Worm (Caenorhabditis elegans) whole organism, young adult: ENCODE measurements around the gene oac-48.
"Not testable (repeated sequence)": the region's sequence is repeated elsewhere in the genome, so short reads cannot be mapped to it uniquely, and the experiment has no call there.

Experiments used
- C06A6.2 ChIP-seq: fragments of 200-800 bp; sonication (Bioruptor generic); conservative IDR thresholded peaks from 2 replicates; pipeline ENCODE4 v1.3.6; 2022; ENCODE audit warnings: missing genetic modification characterization, missing compliant biosample characterization
- F10E7.11 ChIP-seq: sonication (generic microtip); optimal IDR thresholded peaks from 2 replicates; lab custom pipeline; 2017; ENCODE audit warnings: mild to moderate bottlenecking, missing genetic modification characterization, moderate library complexity, missing compliant biosample characterization
- F22D6.2 ChIP-seq: sonication (generic microtip); optimal IDR thresholded peaks from 2 replicates; lab custom pipeline; 2016; ENCODE audit warnings: mild to moderate bottlenecking, missing genetic modification characterization, missing compliant biosample characterization
- Y53F4B.3 ChIP-seq: fragments of 200-800 bp; sonication (Bioruptor generic); IDR thresholded peaks from 2 replicates; pipeline ENCODE4 v1.3.6; 2022; ENCODE audit warnings: missing genetic modification reagents, missing genetic modification characterization, missing compliant biosample characterization
- Y56A3A.18 ChIP-seq: fragments of 200-800 bp; sonication (Bioruptor generic); IDR thresholded peaks from 2 replicates; pipeline ENCODE4 v1.3.6; 2022; ENCODE audit warnings: missing genetic modification reagents, missing genetic modification characterization, missing compliant biosample characterization
- Y67H2A.10 ChIP-seq: fragments of 200-800 bp; sonication (Bioruptor generic); conservative IDR thresholded peaks from 2 replicates; pipeline ENCODE4 v1.3.6; 2022; ENCODE audit warnings: missing genetic modification reagents, missing genetic modification characterization, missing compliant biosample characterization
- Y79H2A.3 ChIP-seq: fragments of 200-800 bp; sonication (Bioruptor generic); conservative IDR thresholded peaks from 2 replicates; pipeline ENCODE4 v1.3.6; 2022; ENCODE audit warnings: missing genetic modification reagents, missing genetic modification characterization, missing compliant biosample characterization
- aptf-3 ChIP-seq: fragments of 200-800 bp; sonication (Bioruptor generic); IDR thresholded peaks from 2 replicates; pipeline ENCODE4 v1.3.6; 2022; ENCODE audit warnings: missing genetic modification characterization, missing compliant biosample characterization
- attf-6 ChIP-seq: fragments of 200-800 bp; sonication (Bioruptor generic); IDR thresholded peaks from 2 replicates; pipeline ENCODE4 v1.3.6; 2022; ENCODE audit warnings: missing genetic modification reagents, missing genetic modification characterization, missing compliant biosample characterization
- cebp-1 ChIP-seq, 2 experiments: fragments of 200-800 bp in 1 of 2; sonication (Bioruptor generic) in 1 of 2; sonication (generic microtip) in 1 of 2; IDR thresholded peaks in 1 of 2; optimal IDR thresholded peaks in 1 of 2; 2 replicates each; pipeline versions ENCODE4 v1.3.6 to Lab custom; 2017 to 2022; ENCODE audit warnings: missing compliant biosample characterization in 2 of 2, missing genetic modification characterization in 2 of 2, mild to moderate bottlenecking in 1 of 2, missing genetic modification reagents in 1 of 2, moderate library complexity in 1 of 2
- ceh-100 ChIP-seq: fragments of 200-800 bp; sonication (Bioruptor generic); IDR thresholded peaks from 2 replicates; pipeline ENCODE4 v1.3.6; 2022; ENCODE audit warnings: missing genetic modification reagents, missing genetic modification characterization, missing compliant biosample characterization
- ceh-40 ChIP-seq: fragments of 200-800 bp; sonication (Bioruptor generic); IDR thresholded peaks from 2 replicates; pipeline ENCODE4 v1.3.6; 2022; ENCODE audit warnings: missing genetic modification characterization, missing compliant biosample characterization
- dpl-1 ChIP-seq: fragments of 150-350 bp; optimal IDR thresholded peaks from 2 replicates; lab custom pipeline; 2014; ENCODE audit warnings: missing biosample characterization, missing genetic modification reagents, missing genetic modification characterization
- egrh-3 ChIP-seq: fragments of 200-800 bp; sonication (Bioruptor generic); IDR thresholded peaks from 2 replicates; pipeline ENCODE4 v1.3.6; 2022; ENCODE audit warnings: missing genetic modification reagents, missing genetic modification characterization, missing compliant biosample characterization
- ekl-4 ChIP-seq: fragments of 200-800 bp; sonication (Bioruptor generic); IDR thresholded peaks from 2 replicates; pipeline ENCODE4 v1.3.6; 2022; ENCODE audit warnings: missing genetic modification reagents, missing genetic modification characterization, missing compliant biosample characterization
- fkh-3 ChIP-seq: sonication (generic microtip); optimal IDR thresholded peaks from 2 replicates; lab custom pipeline; 2016; ENCODE audit warnings: mild to moderate bottlenecking, missing genetic modification characterization, missing compliant biosample characterization
- hlh-12 ChIP-seq: sonication (generic microtip); optimal IDR thresholded peaks from 2 replicates; lab custom pipeline; 2016; ENCODE audit warnings: missing genetic modification characterization, missing compliant biosample characterization
- hmg-1.2 ChIP-seq: fragments of 200-800 bp; sonication (Bioruptor generic); IDR thresholded peaks from 2 replicates; pipeline ENCODE4 v1.3.6; 2022; ENCODE audit warnings: missing genetic modification reagents, missing genetic modification characterization, missing compliant biosample characterization
- hrde-1 ChIP-seq: sonication (generic microtip); optimal IDR thresholded peaks from 2 replicates; lab custom pipeline; 2016; ENCODE audit warnings: missing genetic modification characterization, mild to moderate bottlenecking, missing compliant biosample characterization, moderate library complexity, missing genotype, missing genetic modification reagents, borderline replicate concordance
- hsf-1 ChIP-seq: fragments of 200-800 bp; sonication (Bioruptor generic); IDR thresholded peaks from 2 replicates; pipeline ENCODE4 v1.3.6; 2022; ENCODE audit warnings: missing genetic modification reagents, missing genetic modification characterization, missing compliant biosample characterization
- let-526 ChIP-seq: fragments of 200-800 bp; sonication (Bioruptor generic); IDR thresholded peaks from 2 replicates; pipeline ENCODE4 v1.3.6; 2022; ENCODE audit warnings: missing genetic modification reagents, missing genetic modification characterization, missing compliant biosample characterization
- let-607 ChIP-seq, 2 experiments: fragments of 200-800 bp in 1 of 2; sonication (Bioruptor generic) in 1 of 2; sonication (generic microtip) in 1 of 2; optimal IDR thresholded peaks; 2 replicates each; lab custom pipeline; 2016 to 2018; ENCODE audit warnings: mild to moderate bottlenecking in 2 of 2, missing compliant biosample characterization in 2 of 2, missing genetic modification characterization in 2 of 2, moderate library complexity in 2 of 2, missing genotype in 1 of 2
- lin-54 ChIP-seq: fragments of 200-800 bp; sonication (Bioruptor generic); optimal IDR thresholded peaks from 2 replicates; lab custom pipeline; 2018; ENCODE audit warnings: mild to moderate bottlenecking, missing genetic modification characterization, missing compliant biosample characterization
- lsl-1 ChIP-seq: fragments of 200-800 bp; sonication (Bioruptor generic); optimal IDR thresholded peaks from 2 replicates; lab custom pipeline; 2018; ENCODE audit warnings: mild to moderate bottlenecking, missing genetic modification characterization, moderate library complexity, missing compliant biosample characterization
- madf-6 ChIP-seq: fragments of 200-800 bp; sonication (Bioruptor generic); IDR thresholded peaks from 2 replicates; pipeline ENCODE4 v1.3.6; 2022; ENCODE audit warnings: missing genetic modification reagents, missing genetic modification characterization, missing compliant biosample characterization
- mel-28 ChIP-seq: sonication (generic microtip); optimal IDR thresholded peaks from 2 replicates; lab custom pipeline; 2016; ENCODE audit warnings: borderline replicate concordance, mild to moderate bottlenecking, missing genetic modification characterization, missing compliant biosample characterization
- pha-4 ChIP-seq: fragments of 150-350 bp; sonication (generic microtip); optimal IDR thresholded peaks from 2 replicates; lab custom pipeline; 2014; ENCODE audit warnings: missing biosample characterization, missing genetic modification reagents, missing genetic modification characterization
- rpc-1 ChIP-seq, 2 experiments: fragments of 150-350 bp in 1 of 2; sonication (generic microtip) in 1 of 2; optimal IDR thresholded peaks; 2 replicates each; lab custom pipeline; 2014 to 2018; ENCODE audit warnings: missing biosample characterization in 1 of 2, missing genetic modification characterization in 1 of 2, missing genetic modification reagents in 1 of 2, missing genotype in 1 of 2
- sdz-38 ChIP-seq: sonication (generic microtip); optimal IDR thresholded peaks from 2 replicates; lab custom pipeline; 2016; ENCODE audit warnings: missing genotype, missing genetic modification characterization, missing compliant biosample characterization
- snpc-1.1 ChIP-seq: sonication (generic microtip); optimal IDR thresholded peaks from 2 replicates; lab custom pipeline; 2017; ENCODE audit warnings: missing genetic modification characterization, mild to moderate bottlenecking, missing compliant biosample characterization, antibody characterized with exemption, moderate library complexity, missing genotype, missing genetic modification reagents; ENCODE audit not compliant: insufficient read depth
- snpc-3.4 ChIP-seq: sonication (generic microtip); optimal IDR thresholded peaks from 2 replicates; lab custom pipeline; 2017; ENCODE audit warnings: missing genetic modification characterization, mild to moderate bottlenecking, missing compliant biosample characterization, antibody characterized with exemption, moderate library complexity, missing genotype, missing genetic modification reagents
- snpc-4 ChIP-seq, 5 experiments: fragments of 150-350 bp in 1 of 5; sonication (generic microtip) in 4 of 5; optimal IDR thresholded peaks; 2 replicates each; lab custom pipeline; 2014 to 2018; ENCODE audit warnings: missing genetic modification characterization in 5 of 5, missing biosample characterization in 3 of 5, antibody characterized with exemption in 2 of 5, mild to moderate bottlenecking in 2 of 5, missing compliant biosample characterization in 2 of 5, missing genotype in 2 of 5, moderate library complexity in 2 of 5, missing genetic modification reagents in 1 of 5
- tbp1 ChIP-seq: fragments of 200-800 bp; sonication (Bioruptor generic); optimal IDR thresholded peaks from 2 replicates; lab custom pipeline; 2018; ENCODE audit warnings: mild to moderate bottlenecking, missing genetic modification characterization, missing compliant biosample characterization
- tlf-1 ChIP-seq: fragments of 200-800 bp; sonication (Bioruptor generic); optimal IDR thresholded peaks from 2 replicates; lab custom pipeline; 2018; ENCODE audit warnings: mild to moderate bottlenecking, missing genetic modification characterization, missing compliant biosample characterization
- zim-3 ChIP-seq: sonication (generic microtip); optimal IDR thresholded peaks from 2 replicates; lab custom pipeline; 2017; ENCODE audit warnings: mild to moderate bottlenecking, missing genetic modification characterization, moderate library complexity, missing compliant biosample characterization
- ztf-18 ChIP-seq: sonication (generic microtip); optimal IDR thresholded peaks from 2 replicates; lab custom pipeline; 2016; ENCODE audit warnings: missing genotype, mild to moderate bottlenecking, missing genetic modification characterization, missing compliant biosample characterization
- ztf-25 ChIP-seq: fragments of 200-800 bp; sonication (Bioruptor generic); IDR thresholded peaks from 2 replicates; pipeline ENCODE4 v1.3.6; 2022; ENCODE audit warnings: missing genetic modification reagents, missing genetic modification characterization, missing compliant biosample characterization
- ztf-26 ChIP-seq: sonication (generic microtip); optimal IDR thresholded peaks from 2 replicates; lab custom pipeline; 2017; ENCODE audit warnings: missing genetic modification characterization, missing compliant biosample characterization
- ztf-3 ChIP-seq: fragments of 200-800 bp; sonication (Bioruptor generic); optimal IDR thresholded peaks from 2 replicates; lab custom pipeline; 2018; ENCODE audit warnings: mild to moderate bottlenecking, missing genetic modification characterization, missing compliant biosample characterization

oac-48 gene

DNA sequence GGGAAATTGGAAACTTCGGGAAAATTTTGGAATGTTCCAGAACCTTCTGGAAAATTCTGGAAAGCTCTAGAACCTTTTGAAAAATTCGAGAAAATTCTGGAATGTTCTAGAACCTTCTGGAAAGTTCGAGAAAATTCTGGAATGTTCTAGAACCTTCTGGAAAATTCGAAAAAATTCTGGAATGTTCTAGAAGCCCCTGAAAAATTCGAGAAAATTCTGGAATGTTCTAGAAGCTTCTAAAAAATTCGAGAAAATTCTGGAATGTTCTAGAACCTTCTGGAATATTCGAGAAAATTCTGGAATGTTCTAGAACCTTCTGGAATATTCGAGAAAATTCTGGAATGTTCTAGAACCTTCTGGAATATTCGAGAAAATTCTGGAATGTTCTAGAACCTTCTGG is 5.6 kb upstream of the oac-48 start:
- TF ChIP-seq ceh-100 (GFP tag; lab: Robert Waterston, UW), result 0 out of 2 replicates have a peak, but pooled peaks have one; percentile 27
- peak; percentile 32; the same call in 1 of the 2 replicates for TF ChIP-seq Y53F4B.3 (GFP tag; lab: Robert Waterston, UW)
- peak; percentile 45 for TF ChIP-seq egrh-3 (GFP tag; lab: Robert Waterston, UW)
- TF ChIP-seq ztf-25, result 0 out of 2 replicates have a peak, but pooled peaks have one; percentile 43
- TF ChIP-seq ekl-4 (GFP tag; lab: Robert Waterston, UW), result peak; percentile 76
- TF ChIP-seq attf-6 (GFP tag; lab: Robert Waterston, UW), result 0 out of 2 replicates have a peak, but pooled peaks have one; percentile 67
- TF ChIP-seq hsf-1 (GFP tag; lab: Robert Waterston, UW), result peak; percentile 98
- TF ChIP-seq Y79H2A.3 (GFP tag; lab: Robert Waterston, UW), result peak; percentile 58; the same call in 1 of the 2 replicates
- TF ChIP-seq snpc-4 (GFP tag; optimal IDR thresholded peaks at IDR 0.05; lab: Kevin White, UChicago); rpc-1 (tag; optimal IDR thresholded peaks at IDR 0.05; lab: Kevin White, UChicago): not testable (repeated sequence)
- TF ChIP-seq snpc-4 (tag; optimal IDR thresholded peaks at IDR 0.05; lab: Kevin White, UChicago), result peak in 1 of 4 experiments; percentile 51
- 0 out of 2 replicates have a peak, but pooled peaks have one; percentile 69 for TF ChIP-seq Y56A3A.18 (GFP tag; lab: Robert Waterston, UW)
- TF ChIP-seq mel-28 (tag; lab: Kevin White, UChicago), result peak; percentile 67
- peak; percentile 37 for TF ChIP-seq rpc-1 (optimal IDR thresholded peaks at IDR 0.05; lab: Kevin White, UChicago)
- 0 out of 2 replicates have a peak, but pooled peaks have one; percentile 21 for TF ChIP-seq ceh-40 (GFP tag; lab: Robert Waterston, UW)
- TF ChIP-seq madf-6, result peak; percentile 61; the same call in 1 of the 2 replicates

ce11 chrIV:13678649-13679048 is 5.0 kb downstream of the oac-48 start, which contains the start of gene srlf-26:
Gene srlf-26, plus strand, starts transcription at chrIV:13678949.
- TF ChIP-seq let-607 (tag; optimal IDR thresholded peaks at IDR 0.05; lab: Kevin White, UChicago), result no peak
- no peak for TF ChIP-seq snpc-1.1 (tag; lab: Kevin White, UChicago)
- TF ChIP-seq hlh-12 (tag; lab: Kevin White, UChicago), result no peak
- no peak for TF ChIP-seq zim-3
- no peak for TF ChIP-seq snpc-3.4 (tag; lab: Kevin White, UChicago)
- TF ChIP-seq lsl-1, result no peak
- no peak for TF ChIP-seq ztf-3
- no peak for TF ChIP-seq fkh-3 (tag; lab: Kevin White, UChicago)
- TF ChIP-seq lin-54, result no peak
- TF ChIP-seq F22D6.2, result no peak
- no peak for TF ChIP-seq ztf-26

DNA sequence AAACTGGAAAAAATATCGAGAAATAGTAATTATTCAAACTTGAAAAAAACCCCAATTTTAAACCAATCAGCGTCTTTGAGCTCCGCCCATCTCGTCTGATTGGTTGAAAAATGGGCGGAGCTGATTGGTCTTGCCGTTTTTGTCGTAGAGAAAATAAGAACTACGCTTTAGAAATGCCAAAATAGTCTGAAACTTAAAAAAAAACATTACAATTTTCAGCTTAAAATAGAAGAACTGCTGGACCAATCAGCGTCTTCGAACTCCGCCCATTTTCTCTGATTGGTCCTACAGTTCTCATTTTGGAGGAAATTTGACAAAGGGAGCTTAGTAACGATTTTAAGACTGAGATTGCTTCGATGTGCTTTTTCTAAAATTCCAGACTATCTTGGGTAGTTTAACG is 5.9 kb downstream of the oac-48 start:
- TF ChIP-seq fkh-3 (tag; lab: Kevin White, UChicago) (no peak), Y67H2A.10 (GFP tag; lab: Robert Waterston, UW) (no peak), ztf-18 (no peak), tlf-1 (GFP tag; lab: Kevin White, UChicago) (no peak), C06A6.2 (GFP tag; lab: Robert Waterston, UW) (no peak), hmg-1.2 (GFP tag; lab: Robert Waterston, UW) (no peak), let-526 (GFP tag; lab: Robert Waterston, UW) (no peak), cebp-1 (GFP tag; IDR thresholded peaks at IDR 0.05; lab: Robert Waterston, UW) (no peak), cebp-1 (tag; optimal IDR thresholded peaks at IDR 0.05; lab: Kevin White, UChicago) (no peak), sdz-38 (tag; lab: Kevin White, UChicago) (no peak), aptf-3 (GFP tag; lab: Robert Waterston, UW) (no peak), tbp1 (no peak), pha-4 (tag; lab: Kevin White, UChicago) (no peak), hrde-1 (no peak), F10E7.11 (tag; lab: Kevin White, UChicago) (no peak), dpl-1 (GFP tag; lab: Kevin White, UChicago) (no peak)
- TF ChIP-seq, all 124 proteins: peak for 0
